Worm (Caenorhabditis elegans) whole organism, L1 larva: ENCODE data around the gene sru-31.

Source experiments
- C16A3.4 ChIP-seq: fragments of 150-350 bp; optimal IDR thresholded peaks from 2 replicates; lab custom pipeline; 2014; ENCODE audit warnings: missing biosample characterization, missing genetic modification characterization
- C34B4.2 ChIP-seq: sonication (generic microtip); optimal IDR thresholded peaks from 2 replicates; lab custom pipeline; 2017; ENCODE audit warnings: mild to moderate bottlenecking, missing genetic modification characterization, missing compliant biosample characterization
- F16B12.6 ChIP-seq: fragments of 150-350 bp; optimal IDR thresholded peaks from 2 replicates; lab custom pipeline; 2014; ENCODE audit warnings: missing biosample characterization, missing genetic modification characterization
- aha-1 ChIP-seq: fragments of 150-350 bp; optimal IDR thresholded peaks from 2 replicates; lab custom pipeline; 2014; ENCODE audit warnings: missing biosample characterization, missing genetic modification characterization
- alr-1 ChIP-seq: fragments of 200-800 bp; sonication (Bioruptor generic); optimal IDR thresholded peaks from 2 replicates; lab custom pipeline; 2018; ENCODE audit warnings: borderline replicate concordance, mild to moderate bottlenecking, missing genetic modification characterization, missing compliant biosample characterization
- aly-2 ChIP-seq: fragments of 150-350 bp; optimal IDR thresholded peaks from 2 replicates; lab custom pipeline; 2014; ENCODE audit warnings: missing biosample characterization, missing genetic modification characterization
- ama-1 ChIP-seq: fragments of 150-350 bp; optimal IDR thresholded peaks from 2 replicates; lab custom pipeline; 2014
- blmp-1 ChIP-seq: fragments of 150-350 bp; optimal IDR thresholded peaks from 2 replicates; lab custom pipeline; 2014; ENCODE audit warnings: missing biosample characterization, missing genetic modification characterization
- ceh-8 ChIP-seq: fragments of 200-800 bp; sonication (Bioruptor generic); optimal IDR thresholded peaks from 2 replicates; lab custom pipeline; 2018; ENCODE audit warnings: mild to moderate bottlenecking, missing genetic modification characterization, moderate library complexity, missing compliant biosample characterization
- ceh-82 ChIP-seq, 3 experiments: fragments of 150-350 bp in 1 of 3; sonication (generic microtip) in 2 of 3; optimal IDR thresholded peaks; 2 replicates each; lab custom pipeline; 2014 to 2017; ENCODE audit warnings: missing biosample characterization in 3 of 3, missing genetic modification characterization in 3 of 3
- ceh-90 ChIP-seq: sonication (generic microtip); optimal IDR thresholded peaks from 2 replicates; lab custom pipeline; 2016; ENCODE audit warnings: missing genetic modification characterization, missing compliant biosample characterization
- dsc-1 ChIP-seq: sonication (generic microtip); optimal IDR thresholded peaks from 2 replicates; lab custom pipeline; 2016; ENCODE audit warnings: mild to moderate bottlenecking, missing genetic modification characterization, missing compliant biosample characterization
- efl-1 ChIP-seq, 4 experiments: fragments of 150-350 bp; optimal IDR thresholded peaks in 3 of 4; peaks in 1 of 4; 1 replicate in 1 of 4; 2 replicates in 3 of 4; lab custom pipeline; 2014; ENCODE audit warnings: missing biosample characterization in 2 of 4, missing genetic modification characterization in 2 of 4, missing genetic modification reagents in 2 of 4
- egl-13 ChIP-seq: sonication (generic microtip); optimal IDR thresholded peaks from 2 replicates; lab custom pipeline; 2016; ENCODE audit warnings: missing genotype, missing genetic modification reagents, missing genetic modification characterization, missing compliant biosample characterization
- egl-27 ChIP-seq, 2 experiments: fragments of 150-350 bp in 1 of 2; sonication (generic microtip); optimal IDR thresholded peaks; 3 replicates each; lab custom pipeline; 2017 to 2018; ENCODE audit warnings: missing biosample characterization in 2 of 2, missing genetic modification characterization in 2 of 2, missing genetic modification reagents in 2 of 2
- ets-5 ChIP-seq: fragments of 200-800 bp; sonication (Bioruptor generic); IDR thresholded peaks from 2 replicates; pipeline ENCODE4 v1.3.6; 2022; ENCODE audit warnings: missing genetic modification characterization, missing compliant biosample characterization
- fkh-10 ChIP-seq: sonication (generic microtip); optimal IDR thresholded peaks from 2 replicates; lab custom pipeline; 2017; ENCODE audit warnings: missing biosample characterization, missing genetic modification reagents, missing genetic modification characterization
- fkh-8 ChIP-seq: sonication (generic microtip); optimal IDR thresholded peaks from 2 replicates; lab custom pipeline; 2016; ENCODE audit warnings: mild to moderate bottlenecking, missing genetic modification characterization, missing compliant biosample characterization
- fos-1 ChIP-seq: fragments of 150-350 bp; optimal IDR thresholded peaks from 2 replicates; lab custom pipeline; 2014; ENCODE audit warnings: missing biosample characterization, missing genetic modification characterization
- grh-1 ChIP-seq: fragments of 200-800 bp; sonication (Bioruptor generic); IDR thresholded peaks from 2 replicates; pipeline ENCODE4 v1.3.6; 2022; ENCODE audit warnings: missing genetic modification reagents, missing genetic modification characterization, missing compliant biosample characterization
- isw-1 ChIP-seq: fragments of 200-800 bp; sonication (Bioruptor generic); IDR thresholded peaks from 2 replicates; pipeline ENCODE4 v1.3.6; 2022; ENCODE audit warnings: missing genetic modification characterization, missing compliant biosample characterization
- jun-1 ChIP-seq: fragments of 150-350 bp; optimal IDR thresholded peaks from 2 replicates; lab custom pipeline; 2014; ENCODE audit warnings: missing biosample characterization, missing genetic modification reagents, missing genetic modification characterization
- lin-14 ChIP-seq: fragments of 200-800 bp; sonication (Bioruptor generic); optimal IDR thresholded peaks from 2 replicates; lab custom pipeline; 2018; ENCODE audit warnings: mild to moderate bottlenecking, missing genetic modification characterization, moderate library complexity, missing compliant biosample characterization
- lin-15B ChIP-seq: fragments of 150-350 bp; sonication (generic microtip); optimal IDR thresholded peaks from 3 replicates; lab custom pipeline; 2014; ENCODE audit warnings: missing biosample characterization, missing genetic modification characterization
- lin-35 ChIP-seq, 2 experiments: fragments of 150-350 bp; optimal IDR thresholded peaks; 2 replicates each; lab custom pipeline; 2014; ENCODE audit warnings: missing biosample characterization in 2 of 2, missing genetic modification characterization in 2 of 2, missing genetic modification reagents in 2 of 2
- lir-3 ChIP-seq: sonication (generic microtip); optimal IDR thresholded peaks from 2 replicates; lab custom pipeline; 2016; ENCODE audit warnings: mild to moderate bottlenecking, missing genetic modification characterization, moderate library complexity, missing compliant biosample characterization; ENCODE audit not compliant: poor library complexity
- lsy-2 ChIP-seq, 2 experiments: fragments of 150-350 bp; optimal IDR thresholded peaks; 2 replicates each; lab custom pipeline; 2014; ENCODE audit warnings: missing biosample characterization in 2 of 2, missing genetic modification characterization in 2 of 2
- mab-9 ChIP-seq: fragments of 200-800 bp; sonication (Bioruptor generic); IDR thresholded peaks from 2 replicates; pipeline ENCODE4 v1.3.6; 2022; ENCODE audit warnings: missing genetic modification reagents, missing genetic modification characterization, missing compliant biosample characterization
- mdl-1 ChIP-seq, 2 experiments: fragments of 150-350 bp; optimal IDR thresholded peaks; 2 replicates each; lab custom pipeline; 2014 to 2017; ENCODE audit warnings: missing biosample characterization in 2 of 2, missing genetic modification characterization in 2 of 2, inconsistent platforms in 1 of 2
- mef-2 ChIP-seq: fragments of 150-350 bp; optimal IDR thresholded peaks from 2 replicates; lab custom pipeline; 2014; ENCODE audit warnings: missing biosample characterization, missing genetic modification characterization
- mep-1 ChIP-seq: fragments of 150-350 bp; optimal IDR thresholded peaks from 2 replicates; lab custom pipeline; 2014; ENCODE audit warnings: missing biosample characterization, missing genetic modification characterization
- nhr-20 ChIP-seq: sonication (generic microtip); optimal IDR thresholded peaks from 2 replicates; lab custom pipeline; 2016; ENCODE audit warnings: mild to moderate bottlenecking, missing genetic modification characterization, missing compliant biosample characterization
- nhr-28 ChIP-seq: fragments of 150-350 bp; optimal IDR thresholded peaks from 2 replicates; lab custom pipeline; 2014; ENCODE audit warnings: missing biosample characterization, missing genetic modification characterization
- nhr-47 ChIP-seq: sonication (generic microtip); optimal IDR thresholded peaks from 2 replicates; lab custom pipeline; 2016; ENCODE audit warnings: mild to moderate bottlenecking, missing genetic modification characterization, moderate library complexity, missing compliant biosample characterization
- nhr-71 ChIP-seq: sonication (generic microtip); optimal IDR thresholded peaks from 2 replicates; lab custom pipeline; 2016; ENCODE audit warnings: mild to moderate bottlenecking, missing genetic modification characterization, moderate library complexity, missing compliant biosample characterization
- nhr-76 ChIP-seq: sonication (generic microtip); optimal IDR thresholded peaks from 2 replicates; lab custom pipeline; 2017; ENCODE audit warnings: missing biosample characterization, missing genetic modification characterization
- nhr-77 ChIP-seq: fragments of 150-350 bp; optimal IDR thresholded peaks from 2 replicates; lab custom pipeline; 2014; ENCODE audit warnings: missing biosample characterization, missing genetic modification characterization
- nhr-84 ChIP-seq: sonication (generic microtip); optimal IDR thresholded peaks from 2 replicates; lab custom pipeline; 2017; ENCODE audit warnings: missing biosample characterization, missing genetic modification characterization
- nhr-85 ChIP-seq: sonication (generic microtip); peaks from one replicate; lab custom pipeline; 2016; ENCODE audit warnings: missing genetic modification characterization, inconsistent platforms, missing compliant biosample characterization
- pax-3 ChIP-seq: fragments of 200-800 bp; sonication (Bioruptor generic); optimal IDR thresholded peaks from 2 replicates; lab custom pipeline; 2018; ENCODE audit warnings: mild to moderate bottlenecking, missing genetic modification characterization, moderate library complexity, missing compliant biosample characterization
- pqm-1 ChIP-seq: sonication (generic microtip); optimal IDR thresholded peaks from 3 replicates; lab custom pipeline; 2017; ENCODE audit warnings: missing biosample characterization, missing genetic modification characterization
- snpc-4 ChIP-seq: fragments of 150-350 bp; optimal IDR thresholded peaks from 2 replicates; lab custom pipeline; 2014; ENCODE audit warnings: missing biosample characterization, missing genetic modification characterization
- snu-23 ChIP-seq: sonication (generic microtip); optimal IDR thresholded peaks from 2 replicates; lab custom pipeline; 2016; ENCODE audit warnings: missing genetic modification characterization, missing compliant biosample characterization
- sox-4 ChIP-seq: sonication (generic microtip); optimal IDR thresholded peaks from 2 replicates; lab custom pipeline; 2016; ENCODE audit warnings: missing genetic modification characterization, missing compliant biosample characterization
- swsn-7 ChIP-seq: sonication (generic microtip); optimal IDR thresholded peaks from 2 replicates; lab custom pipeline; 2016; ENCODE audit warnings: missing genetic modification characterization, missing compliant biosample characterization
- tlp-1 ChIP-seq: fragments of 150-350 bp; optimal IDR thresholded peaks from 2 replicates; lab custom pipeline; 2014; ENCODE audit warnings: missing biosample characterization, missing genetic modification characterization
- unc-86 ChIP-seq: sonication (generic microtip); optimal IDR thresholded peaks from 2 replicates; lab custom pipeline; 2016; ENCODE audit warnings: missing genetic modification characterization, missing compliant biosample characterization
- unc-98 ChIP-seq: fragments of 200-800 bp; sonication (Bioruptor generic); IDR thresholded peaks from 2 replicates; pipeline ENCODE4 v1.3.6; 2022; ENCODE audit warnings: missing genetic modification characterization, missing compliant biosample characterization
- xbp-1 ChIP-seq: sonication (generic microtip); optimal IDR thresholded peaks from 2 replicates; lab custom pipeline; 2016; ENCODE audit warnings: missing genetic modification characterization, missing compliant biosample characterization
- zag-1 ChIP-seq: fragments of 150-350 bp; optimal IDR thresholded peaks from 2 replicates; lab custom pipeline; 2014; ENCODE audit warnings: missing biosample characterization, missing genetic modification characterization
- ztf-11 ChIP-seq, 2 experiments: sonication (generic microtip); optimal IDR thresholded peaks; 2 replicates each; lab custom pipeline; 2016 to 2017; ENCODE audit warnings: missing genetic modification characterization in 2 of 2, missing biosample characterization in 1 of 2, missing compliant biosample characterization in 1 of 2
- ztf-4 ChIP-seq: fragments of 150-350 bp; optimal IDR thresholded peaks from 2 replicates; lab custom pipeline; 2014; ENCODE audit warnings: missing biosample characterization, missing genetic modification characterization

sru-31 gene

DNA sequence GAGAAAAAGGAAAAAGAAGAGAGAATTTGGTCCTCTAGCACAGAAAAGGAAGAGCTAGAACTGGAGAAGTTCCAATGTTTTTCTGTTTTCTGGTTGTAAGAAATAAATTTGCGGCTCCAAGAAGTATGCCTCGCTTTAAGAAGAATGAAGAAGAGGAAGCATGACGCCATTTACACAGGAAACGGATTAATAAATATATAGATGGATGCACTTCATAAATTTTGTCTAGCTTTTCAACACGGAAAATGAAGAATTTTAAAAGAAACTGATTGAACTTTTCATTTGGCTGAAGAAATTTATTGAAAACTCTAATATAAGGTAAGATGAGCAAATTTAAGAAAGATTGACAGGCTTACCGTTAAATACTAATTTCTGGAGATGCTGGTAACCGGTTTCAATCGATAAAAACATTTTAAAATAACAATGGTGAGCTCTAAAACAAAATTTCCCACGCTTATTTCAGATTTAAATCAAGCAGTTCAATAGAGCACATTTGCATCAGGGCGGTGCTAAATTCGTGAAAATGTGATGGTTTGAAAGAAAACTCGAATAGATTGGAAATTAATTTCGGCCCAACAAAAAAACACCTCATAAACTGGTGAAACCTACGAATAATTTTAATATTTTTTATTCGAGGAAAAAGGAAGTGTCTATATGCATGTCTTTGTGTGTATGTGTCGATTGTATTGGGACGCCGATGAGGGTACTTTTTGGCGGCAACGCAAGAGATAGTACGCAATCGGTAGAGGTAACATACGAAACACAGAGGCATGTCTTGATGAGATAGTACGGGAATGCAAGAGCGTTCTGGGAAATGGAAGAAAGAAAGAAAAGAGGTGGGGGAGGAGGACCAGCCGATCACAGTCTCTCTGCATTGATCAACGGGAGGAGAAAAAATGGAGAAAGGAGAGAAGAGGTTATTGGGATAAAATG, 39.7 kb downstream of the sru-31 start (continued):
- no peak for TF ChIP-seq lin-15B (tag; lab: Kevin White, UChicago)
- TF ChIP-seq C34B4.2 = no peak
- peak; percentile 31 for TF ChIP-seq nhr-71 (tag; lab: Kevin White, UChicago)
- TF ChIP-seq ama-1 (lab: Kevin White, UChicago) = peak; percentile 4
- no peak for TF ChIP-seq snpc-4 (tag; lab: Kevin White, UChicago)
- TF ChIP-seq unc-98 = no peak
- no peak for TF ChIP-seq unc-86 (tag; lab: Kevin White, UChicago)
- TF ChIP-seq ceh-90 = no peak
- no peak for TF ChIP-seq ztf-11 (tag; optimal IDR thresholded peaks at IDR 0.05; lab: Kevin White, UChicago)
- no peak for TF ChIP-seq nhr-28 (tag; lab: Kevin White, UChicago)
- TF ChIP-seq lin-35 (GFP tag; optimal IDR thresholded peaks at IDR 0.05; lab: Kevin White, UChicago) = peak; percentile 11 to 51
- TF ChIP-seq tlp-1 (tag; lab: Kevin White, UChicago) = no peak
- TF ChIP-seq lir-3 = no peak
- peak; percentile 32 for TF ChIP-seq nhr-47 (tag; lab: Kevin White, UChicago)
- no peak for TF ChIP-seq sox-4 (tag; lab: Kevin White, UChicago)
- peak in 1 of 2 experiments; percentile 32 for TF ChIP-seq mdl-1 (tag; optimal IDR thresholded peaks at IDR 0.05; lab: Kevin White, UChicago)
- no peak for TF ChIP-seq nhr-77 (tag; lab: Kevin White, UChicago)
- TF ChIP-seq nhr-20 (tag; lab: Kevin White, UChicago) = peak; percentile 56
- peak; percentile 9 for TF ChIP-seq dsc-1 (tag; lab: Kevin White, UChicago)
- TF ChIP-seq efl-1 (optimal IDR thresholded peaks at IDR 0.05; lab: Kevin White, UChicago) = peak; percentile 51 to 67
- TF ChIP-seq efl-1 (GFP tag; optimal IDR thresholded peaks at IDR 0.05 in 1 of 2; lab: Kevin White, UChicago) = peak; percentile 41 to 89
- peak; percentile 66 for TF ChIP-seq nhr-85 (tag; lab: Kevin White, UChicago)
- no peak for TF ChIP-seq zag-1 (tag; lab: Kevin White, UChicago)
- peak; percentile 64 for TF ChIP-seq mep-1 (tag; lab: Kevin White, UChicago)
- TF ChIP-seq fkh-10 (GFP tag; lab: Kevin White, UChicago) = no peak
- TF ChIP-seq pax-3 (tag; lab: Kevin White, UChicago) = no peak
- TF ChIP-seq lin-14 (GFP tag; lab: Kevin White, UChicago) = peak; percentile 83
- TF ChIP-seq snu-23 (GFP tag; lab: Kevin White, UChicago) = peak; percentile 61
- no peak for TF ChIP-seq ztf-4
- TF ChIP-seq mef-2 (tag; lab: Kevin White, UChicago) = no peak
- no peak for TF ChIP-seq isw-1 (GFP tag; lab: Robert Waterston, UW)
- no peak for TF ChIP-seq fos-1
- no peak for TF ChIP-seq ceh-8 (GFP tag; lab: Kevin White, UChicago)
- TF ChIP-seq xbp-1 (tag; lab: Kevin White, UChicago) = peak; percentile 70
- TF ChIP-seq fkh-8 (tag; lab: Kevin White, UChicago) = peak; percentile 31
- TF ChIP-seq blmp-1 (tag; lab: Kevin White, UChicago) = peak; percentile 75
- no peak for TF ChIP-seq jun-1 (tag; lab: Kevin White, UChicago)
- no peak for TF ChIP-seq aha-1 (tag; lab: Kevin White, UChicago)
- TF ChIP-seq F16B12.6 (tag; lab: Kevin White, UChicago) = no peak
- no peak for TF ChIP-seq aly-2 (tag; lab: Kevin White, UChicago)
- TF ChIP-seq swsn-7 = peak; percentile 45
- no peak for TF ChIP-seq pqm-1
- TF ChIP-seq alr-1 (tag; lab: Kevin White, UChicago) = no peak
- no peak for TF ChIP-seq ceh-82 (tag; optimal IDR thresholded peaks at IDR 0.05; lab: Kevin White, UChicago)
- no peak for TF ChIP-seq ets-5 (GFP tag; lab: Robert Waterston, UW)
- no peak for TF ChIP-seq egl-27 (tag; optimal IDR thresholded peaks at IDR 0.05; lab: Kevin White, UChicago)
- TF ChIP-seq C16A3.4 (tag; lab: Kevin White, UChicago) = no peak
- no peak for TF ChIP-seq grh-1
- TF ChIP-seq egl-13 = no peak
- TF ChIP-seq lsy-2 (tag; optimal IDR thresholded peaks at IDR 0.05; lab: Kevin White, UChicago) = peak; percentile 38 to 40
- no peak for TF ChIP-seq nhr-84 (tag; lab: Kevin White, UChicago)
- no peak for TF ChIP-seq nhr-76 (tag; lab: Kevin White, UChicago)
- TF ChIP-seq mab-9 (GFP tag; lab: Robert Waterston, UW) = no peak
